Worm (Caenorhabditis elegans): Measurements from ENCODE around the gene perm-2.

Gene perm-2

DNA sequence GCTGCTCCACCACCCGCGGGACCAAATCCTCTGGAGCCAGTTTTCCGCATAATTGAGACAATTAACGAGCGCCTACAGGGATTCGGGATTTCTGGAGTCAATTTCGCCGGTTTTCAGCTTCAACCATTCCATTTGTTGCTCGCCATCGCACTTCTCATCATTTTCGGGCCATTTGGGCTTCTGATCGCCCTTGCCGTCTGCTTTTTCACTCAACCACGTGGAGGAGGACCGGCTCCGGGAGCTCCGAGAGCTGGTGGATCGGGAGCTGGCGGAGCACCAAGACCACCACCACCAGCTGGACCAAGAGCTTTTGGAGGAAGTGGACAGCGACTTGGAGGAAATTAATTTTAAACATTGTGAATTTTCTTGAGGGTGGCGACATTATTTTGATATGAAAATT, 30.4 kb upstream of the perm-2 start:
- TF ChIP-seq C04F5.9 (tag; optimal IDR thresholded peaks at IDR 0.05) (no peak), egl-27 (tag; optimal IDR thresholded peaks at IDR 0.05) (no peak), ama-1 (optimal IDR thresholded peaks at IDR 0.05) (no peak), lin-15B (tag; optimal IDR thresholded peaks at IDR 0.05) (no peak), nhr-76 (tag; optimal IDR thresholded peaks at IDR 0.05) (no peak), nhr-19 (GFP tag; conservative IDR thresholded peaks at IDR 0.05) (no peak), egl-13 (tag; optimal IDR thresholded peaks at IDR 0.05) (no peak), ceh-8 (GFP tag; optimal IDR thresholded peaks at IDR 0.05) (no peak), hpl-2 (GFP tag; optimal IDR thresholded peaks at IDR 0.05) (no peak), nhr-90 (tag; optimal IDR thresholded peaks at IDR 0.05; ENCODE audit: poor library complexity) (no peak)

DNA sequence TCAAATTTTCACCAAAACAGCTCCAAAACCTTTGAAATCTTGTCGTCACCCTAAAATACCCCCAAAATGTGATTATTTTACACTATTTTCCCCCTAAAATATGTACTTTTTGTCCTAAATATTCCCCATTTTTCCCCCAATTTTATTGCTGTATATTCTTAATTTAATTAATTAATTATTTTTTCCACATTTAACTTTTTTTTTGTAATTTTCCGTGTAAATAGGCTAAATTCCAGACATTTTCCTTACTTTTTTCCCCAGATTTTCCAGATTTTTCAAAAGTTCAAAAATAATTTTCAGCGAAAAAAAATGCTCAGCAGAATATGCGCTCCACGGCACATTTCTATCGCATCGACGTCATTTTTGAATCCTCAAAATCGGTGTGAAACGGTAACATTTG, 29.4 kb upstream of the perm-2 start, which contains the start of gene cox-18:
TSS of gene cox-18 (plus strand) at position 301 of the 400 bp plus-strand sequence.
- TF ChIP-seq ceh-63 (GFP tag; optimal IDR thresholded peaks at IDR 0.05) (no peak), mep-1 (tag; optimal IDR thresholded peaks at IDR 0.05) (no peak), lin-39 (tag; optimal IDR thresholded peaks at IDR 0.05) (no peak), nhr-85 (tag) (no peak), rnt-1 (tag; optimal IDR thresholded peaks at IDR 0.05) (no peak), ztf-11 (tag; optimal IDR thresholded peaks at IDR 0.05) (no peak), pax-3 (tag; optimal IDR thresholded peaks at IDR 0.05) (no peak), unc-98 (GFP tag; IDR thresholded peaks at IDR 0.05) (no peak), unc-130 (tag; optimal IDR thresholded peaks at IDR 0.05) (no peak), hlh-17 (GFP tag; optimal IDR thresholded peaks at IDR 0.05; ENCODE audit: borderline replicate concordance) (no peak), Y116A8C.19 (tag; optimal IDR thresholded peaks at IDR 0.05; ENCODE audit: borderline replicate concordance) (no peak), mab-9 (GFP tag; IDR thresholded peaks at IDR 0.05) (no peak), sup-37 (GFP tag; optimal IDR thresholded peaks at IDR 0.05) (no peak), nhr-76 (tag; optimal IDR thresholded peaks at IDR 0.05) (no peak), nhr-90 (tag; optimal IDR thresholded peaks at IDR 0.05; ENCODE audit: poor library complexity) (no peak), mef-2 (tag; optimal IDR thresholded peaks at IDR 0.05) (no peak), pag-3 (tag; optimal IDR thresholded peaks at IDR 0.05; ENCODE audit: borderline replicate concordance, insufficient read depth) (no peak), aly-2 (tag; optimal IDR thresholded peaks at IDR 0.05) (no peak), nhr-19 (GFP tag; conservative IDR thresholded peaks at IDR 0.05) (no peak)

DNA sequence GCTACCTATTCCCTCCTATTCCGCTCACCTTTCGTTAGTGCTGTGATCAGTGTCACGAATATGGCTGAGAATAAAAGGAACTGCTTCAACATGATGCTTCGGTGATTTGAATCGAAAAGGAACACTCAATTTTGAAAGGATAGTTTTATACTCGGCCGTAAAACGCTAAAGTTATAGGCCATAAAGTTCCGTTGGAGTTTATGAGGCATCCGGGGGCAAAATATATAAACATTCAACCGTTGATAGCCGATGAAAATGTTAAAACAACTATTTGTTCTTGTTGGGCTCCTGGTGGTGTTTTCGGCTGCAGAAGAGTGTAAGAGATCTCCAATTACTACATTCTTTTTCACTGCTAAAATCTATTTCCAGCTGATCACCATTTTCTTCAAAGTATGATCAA, 22.1 kb upstream of the perm-2 start, which contains the start of the genes C44B12.9 and C44B12.3:
TSS of gene C44B12.9 (minus strand) at position 101 of the 400 bp plus-strand sequence.
TSS of gene C44B12.3 (plus strand) at position 249 of the 400 bp plus-strand sequence.
- TF ChIP-seq fkh-8 (tag; optimal IDR thresholded peaks at IDR 0.05) (no peak), C34B4.2 (tag; optimal IDR thresholded peaks at IDR 0.05) (no peak)

DNA sequence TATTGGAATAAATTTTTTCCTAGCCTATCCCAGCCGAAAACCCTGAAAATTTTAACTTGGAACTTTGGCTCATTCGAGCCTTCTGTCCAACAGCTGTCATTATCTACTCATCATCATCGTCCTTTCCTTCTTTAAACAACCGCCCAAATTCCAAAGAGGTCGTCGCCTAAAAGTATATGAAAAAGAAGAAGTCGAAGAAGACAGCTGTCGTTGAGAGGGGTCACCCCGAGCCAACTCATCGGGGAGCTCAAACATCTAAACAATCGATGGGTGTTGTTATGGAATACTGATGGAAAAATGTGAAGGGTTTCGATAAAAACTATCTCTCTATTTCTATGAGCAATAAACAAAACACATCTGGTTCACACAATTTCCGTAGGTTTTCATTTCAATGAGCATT, 21.5 kb upstream of the perm-2 start:
- TF ChIP-seq nhr-71 (tag; optimal IDR thresholded peaks at IDR 0.05), result peak; percentile 76
- TF ChIP-seq snu-23 (GFP tag; optimal IDR thresholded peaks at IDR 0.05), result peak; percentile 36
- TF ChIP-seq rnt-1 (tag; optimal IDR thresholded peaks at IDR 0.05), result peak; percentile 77
- TF ChIP-seq lsy-2 (tag; optimal IDR thresholded peaks at IDR 0.05), result peak; percentile 16 to 32
- TF ChIP-seq nhr-19 (GFP tag; conservative IDR thresholded peaks at IDR 0.05), result peak; percentile 38
- peak; percentile 27 for TF ChIP-seq unc-130 (tag; optimal IDR thresholded peaks at IDR 0.05)
- no peak for TF ChIP-seq aly-2 (tag; optimal IDR thresholded peaks at IDR 0.05)
- no peak for TF ChIP-seq ceh-8 (GFP tag; optimal IDR thresholded peaks at IDR 0.05)
- no peak for TF ChIP-seq tbx-2 (tag; optimal IDR thresholded peaks at IDR 0.05)

DNA sequence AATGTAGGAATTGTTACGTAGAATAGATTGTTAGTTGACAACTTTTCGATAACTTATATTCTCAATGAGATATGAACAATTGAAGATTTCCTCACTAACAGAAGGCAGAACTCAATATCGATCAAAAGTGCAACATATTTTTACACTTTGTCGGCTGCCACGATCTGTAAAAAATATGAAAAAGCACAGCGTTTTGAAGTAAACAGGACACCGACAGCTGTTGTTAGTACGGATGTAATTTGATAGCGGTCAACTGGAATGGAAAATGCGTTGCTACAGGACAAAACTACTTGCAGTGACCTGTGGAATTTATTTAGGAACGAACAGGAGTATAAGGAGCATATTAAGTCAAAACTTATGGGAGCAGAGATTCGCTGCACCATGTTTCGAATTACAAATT, 20.6 kb upstream of the perm-2 start:
- TF ChIP-seq unc-62 (GFP tag; optimal IDR thresholded peaks at IDR 0.05), result no peak
- TF ChIP-seq nhr-47 (tag; optimal IDR thresholded peaks at IDR 0.05), result no peak
- TF ChIP-seq ceh-90 (tag; optimal IDR thresholded peaks at IDR 0.05), result no peak
- peak; percentile 29 for TF ChIP-seq lin-14 (GFP tag; optimal IDR thresholded peaks at IDR 0.05)
- peak; percentile 29 for TF ChIP-seq nhr-71 (tag; optimal IDR thresholded peaks at IDR 0.05)
- no peak for TF ChIP-seq mef-2 (tag; optimal IDR thresholded peaks at IDR 0.05)
- peak; percentile 28 for TF ChIP-seq rnt-1 (tag; optimal IDR thresholded peaks at IDR 0.05)
- TF ChIP-seq pax-3 (tag; optimal IDR thresholded peaks at IDR 0.05), result no peak
- no peak for TF ChIP-seq C04F5.9 (tag; optimal IDR thresholded peaks at IDR 0.05)
- TF ChIP-seq ceh-88 (GFP tag; IDR thresholded peaks at IDR 0.05), result no peak
- TF ChIP-seq isw-1 (GFP tag; IDR thresholded peaks at IDR 0.05), result no peak
- no peak for TF ChIP-seq fkh-10 (GFP tag; optimal IDR thresholded peaks at IDR 0.05)
- peak; percentile 31 for TF ChIP-seq pag-3 (tag; optimal IDR thresholded peaks at IDR 0.05; ENCODE audit: borderline replicate concordance, insufficient read depth)

Data from whole organism, L1 larva.